Fruit fly (Drosophila melanogaster) whole organism, embryonic: ENCODE measurements around the gene upSET.

Experiments used
- CG11723 ChIP-seq: fragments of 200-800 bp; sonication (Bioruptor generic); optimal IDR thresholded peaks from 2 replicates; lab custom pipeline; 2017; ENCODE audit warnings: missing biosample characterization, mild to moderate bottlenecking, missing genetic modification characterization
- CG14441 ChIP-seq: fragments of 200-800 bp; sonication (Bioruptor generic); IDR thresholded peaks from 2 replicates; pipeline ENCODE4 v1.3.6; 2022; ENCODE audit warnings: missing biosample characterization, missing genetic modification characterization
- CG31224 ChIP-seq: fragments of 200-800 bp; sonication (Bioruptor generic); IDR thresholded peaks from 2 replicates; pipeline ENCODE4 v1.3.6; 2022; ENCODE audit warnings: missing biosample characterization, missing genetic modification characterization
- h ChIP-seq: fragments of >200 bp; optimal IDR thresholded peaks from 2 replicates; lab custom pipeline; 2017
- vnd ChIP-seq: fragments of 200-800 bp; sonication (Bioruptor generic); IDR thresholded peaks from 3 replicates; pipeline ENCODE4 v1.3.6; 2022; ENCODE audit warnings: missing biosample characterization, missing genetic modification characterization; ENCODE audit not compliant: partially characterized antibody

- TF ChIP-seq CG11723 (GFP tag; lab: Kevin White, UChicago), result no peak
- no peak for TF ChIP-seq vnd (GFP tag; lab: Robert Waterston, UW)
- no peak for TF ChIP-seq CG31224
- no peak for TF ChIP-seq CG14441
- no peak for TF ChIP-seq h (lab: Kevin White, UChicago)
Observed at dm6 chr3L:14025736-14026135, 23.8 kb downstream of the upSET start.
